Worm (Caenorhabditis elegans) whole organism, L4 larva: ENCODE results near the gene F46G11.2.

Experiments
- F10B5.3 ChIP-seq: sonication (generic microtip); optimal IDR thresholded peaks from 2 replicates; lab custom pipeline; 2016; ENCODE audit warnings: mild to moderate bottlenecking, missing genetic modification characterization, missing compliant biosample characterization
- F37D6.2 ChIP-seq: sonication (generic microtip); optimal IDR thresholded peaks from 2 replicates; lab custom pipeline; 2016; ENCODE audit warnings: mild to moderate bottlenecking, missing genetic modification characterization, missing compliant biosample characterization
- Y5F2A.4 ChIP-seq: fragments of 200-800 bp; sonication (Bioruptor generic); optimal IDR thresholded peaks from 2 replicates; lab custom pipeline; 2018; ENCODE audit warnings: mild to moderate bottlenecking, missing genetic modification characterization, missing compliant biosample characterization
- Y75B8A.6 ChIP-seq: fragments of 200-800 bp; sonication (Bioruptor generic); IDR thresholded peaks from 2 replicates; pipeline ENCODE4 v1.3.6; 2022; ENCODE audit warnings: missing genetic modification reagents, missing genetic modification characterization, missing compliant biosample characterization
- attf-4 ChIP-seq: sonication (generic microtip); optimal IDR thresholded peaks from 3 replicates; lab custom pipeline; 2017; ENCODE audit warnings: missing biosample characterization, missing genetic modification characterization
- ceh-20 ChIP-seq: fragments of 200-800 bp; sonication (Bioruptor generic); IDR thresholded peaks from 2 replicates; pipeline ENCODE4 v1.3.6; 2022; ENCODE audit warnings: missing genetic modification reagents, missing genetic modification characterization, missing compliant biosample characterization
- ces-1 ChIP-seq: fragments of 150-350 bp; sonication (generic microtip); optimal IDR thresholded peaks from 4 replicates; lab custom pipeline; 2014; ENCODE audit warnings: missing biosample characterization, missing genetic modification reagents, missing genetic modification characterization
- daf-16 ChIP-seq, 3 experiments: sonication (generic microtip); optimal IDR thresholded peaks; 2 replicates each; lab custom pipeline; 2016 to 2017; ENCODE audit warnings: missing genetic modification characterization in 3 of 3, missing genetic modification reagents in 3 of 3, mild to moderate bottlenecking in 2 of 3, missing compliant biosample characterization in 2 of 3, missing biosample characterization in 1 of 3, moderate library complexity in 1 of 3
- dmd-6 ChIP-seq: fragments of 200-800 bp; sonication (Bioruptor generic); IDR thresholded peaks from 2 replicates; pipeline ENCODE4 v1.3.6; 2022; ENCODE audit warnings: missing genetic modification reagents, missing genetic modification characterization, missing compliant biosample characterization
- dmd-8 ChIP-seq: fragments of 200-800 bp; sonication (Bioruptor generic); IDR thresholded peaks from 2 replicates; pipeline ENCODE4 v1.3.6; 2022; ENCODE audit warnings: missing genetic modification characterization, missing compliant biosample characterization
- dmd-9 ChIP-seq: fragments of 200-800 bp; sonication (Bioruptor generic); IDR thresholded peaks from 2 replicates; pipeline ENCODE4 v1.3.6; 2022; ENCODE audit warnings: missing genetic modification reagents, missing genetic modification characterization, missing compliant biosample characterization
- dve-1 ChIP-seq: sonication (generic microtip); optimal IDR thresholded peaks from 2 replicates; lab custom pipeline; 2017; ENCODE audit warnings: antibody characterized with exemption, mild to moderate bottlenecking, missing genetic modification characterization, missing compliant biosample characterization; ENCODE audit not compliant: insufficient read depth
- hlh-11 ChIP-seq: fragments of 200-800 bp; sonication (Bioruptor generic); optimal IDR thresholded peaks from 2 replicates; lab custom pipeline; 2018; ENCODE audit warnings: mild to moderate bottlenecking, missing genetic modification characterization, missing compliant biosample characterization
- hlh-30 ChIP-seq: sonication (generic microtip); optimal IDR thresholded peaks from 2 replicates; lab custom pipeline; 2017; ENCODE audit warnings: antibody characterized with exemption, mild to moderate bottlenecking, missing genetic modification characterization, missing compliant biosample characterization; ENCODE audit not compliant: insufficient read depth
- lin-1 ChIP-seq: fragments of 200-800 bp; sonication (Bioruptor generic); IDR thresholded peaks from 2 replicates; pipeline ENCODE4 v1.3.6; 2022; ENCODE audit warnings: missing genetic modification reagents, missing genetic modification characterization, missing compliant biosample characterization
- mep-1 ChIP-seq: fragments of 150-350 bp; sonication (generic microtip); optimal IDR thresholded peaks from 3 replicates; lab custom pipeline; 2014; ENCODE audit warnings: missing biosample characterization, missing genetic modification characterization
- mes-2 ChIP-seq: sonication (generic microtip); optimal IDR thresholded peaks from 2 replicates; lab custom pipeline; 2016; ENCODE audit warnings: missing genotype, mild to moderate bottlenecking, missing genetic modification characterization, missing compliant biosample characterization; ENCODE audit not compliant: poor library complexity, severe bottlenecking
- nhr-10 ChIP-seq: fragments of 150-350 bp; optimal IDR thresholded peaks from 2 replicates; lab custom pipeline; 2014; ENCODE audit warnings: missing biosample characterization, missing genetic modification characterization
- nhr-102 ChIP-seq: sonication (generic microtip); optimal IDR thresholded peaks from 2 replicates; lab custom pipeline; 2016; ENCODE audit warnings: mild to moderate bottlenecking, missing genetic modification characterization, moderate library complexity, missing compliant biosample characterization
- nhr-11 ChIP-seq: fragments of 150-350 bp; optimal IDR thresholded peaks from 2 replicates; lab custom pipeline; 2014; ENCODE audit warnings: missing biosample characterization, missing genetic modification characterization
- nhr-28 ChIP-seq: fragments of 150-350 bp; optimal IDR thresholded peaks from 2 replicates; lab custom pipeline; 2014; ENCODE audit warnings: missing biosample characterization, missing genetic modification characterization
- nhr-41 ChIP-seq: fragments of 200-800 bp; sonication (Bioruptor generic); IDR thresholded peaks from 2 replicates; pipeline ENCODE4 v1.3.6; 2022; ENCODE audit warnings: missing genetic modification reagents, missing genetic modification characterization, missing compliant biosample characterization
- nhr-42 ChIP-seq: fragments of 200-800 bp; sonication (Bioruptor generic); IDR thresholded peaks from 2 replicates; pipeline ENCODE4 v1.3.6; 2022; ENCODE audit warnings: missing genetic modification characterization, missing compliant biosample characterization
- nhr-48 ChIP-seq: sonication (generic microtip); optimal IDR thresholded peaks from 2 replicates; lab custom pipeline; 2016; ENCODE audit warnings: mild to moderate bottlenecking, missing genetic modification characterization, missing compliant biosample characterization
- nhr-6 ChIP-seq: fragments of 150-350 bp; optimal IDR thresholded peaks from 2 replicates; lab custom pipeline; 2014; ENCODE audit warnings: missing biosample characterization, missing genetic modification characterization
- nhr-77 ChIP-seq: fragments of 150-350 bp; optimal IDR thresholded peaks from 2 replicates; lab custom pipeline; 2014; ENCODE audit warnings: missing biosample characterization, missing genetic modification characterization
- pha-4 ChIP-seq, 2 experiments: fragments of 150-350 bp in 1 of 2; fragments of 200-800 bp in 1 of 2; sonication (Bioruptor generic) in 1 of 2; IDR thresholded peaks in 1 of 2; optimal IDR thresholded peaks in 1 of 2; 2 replicates each; pipeline versions ENCODE4 v1.3.6 to Lab custom; 2014 to 2022; ENCODE audit warnings: missing genetic modification characterization in 2 of 2, missing genetic modification reagents in 2 of 2, missing biosample characterization in 1 of 2, missing compliant biosample characterization in 1 of 2
- php-3 ChIP-seq: fragments of 200-800 bp; sonication (Bioruptor generic); IDR thresholded peaks from 2 replicates; pipeline ENCODE4 v1.3.6; 2022; ENCODE audit warnings: missing genetic modification reagents, missing genetic modification characterization, missing compliant biosample characterization
- pqm-1 ChIP-seq: sonication (generic microtip); optimal IDR thresholded peaks from 2 replicates; lab custom pipeline; 2017; ENCODE audit warnings: missing biosample characterization, missing genetic modification characterization
- sdz-12 ChIP-seq: fragments of 200-800 bp; sonication (Bioruptor generic); optimal IDR thresholded peaks from 2 replicates; lab custom pipeline; 2018; ENCODE audit warnings: mild to moderate bottlenecking, missing genetic modification characterization, missing compliant biosample characterization
- skn-1 ChIP-seq: fragments of 150-350 bp; optimal IDR thresholded peaks from 2 replicates; lab custom pipeline; 2014; ENCODE audit warnings: missing biosample characterization, missing genetic modification characterization
- snpc-4 ChIP-seq: fragments of 150-350 bp; optimal IDR thresholded peaks from 2 replicates; lab custom pipeline; 2014; ENCODE audit warnings: missing biosample characterization, missing genetic modification characterization
- tra-1 ChIP-seq: fragments of 200-800 bp; sonication (Bioruptor generic); IDR thresholded peaks from 2 replicates; pipeline ENCODE4 v1.3.6; 2022; ENCODE audit warnings: missing genetic modification reagents, missing genetic modification characterization, missing compliant biosample characterization
- zag-1 ChIP-seq: fragments of 150-350 bp; optimal IDR thresholded peaks from 2 replicates; lab custom pipeline; 2014; ENCODE audit warnings: missing biosample characterization, missing genetic modification characterization
- zfp-2 ChIP-seq: sonication (generic microtip); optimal IDR thresholded peaks from 2 replicates; lab custom pipeline; 2016; ENCODE audit warnings: mild to moderate bottlenecking, missing genetic modification characterization, missing compliant biosample characterization
- zip-11 ChIP-seq: fragments of 200-800 bp; sonication (Bioruptor generic); IDR thresholded peaks from 2 replicates; pipeline ENCODE4 v1.3.6; 2022; ENCODE audit warnings: missing genetic modification characterization, missing compliant biosample characterization
- ztf-7 ChIP-seq: fragments of 150-350 bp; optimal IDR thresholded peaks from 2 replicates; lab custom pipeline; 2014; ENCODE audit warnings: missing biosample characterization, missing genetic modification characterization

The F46G11.2 gene

DNA sequence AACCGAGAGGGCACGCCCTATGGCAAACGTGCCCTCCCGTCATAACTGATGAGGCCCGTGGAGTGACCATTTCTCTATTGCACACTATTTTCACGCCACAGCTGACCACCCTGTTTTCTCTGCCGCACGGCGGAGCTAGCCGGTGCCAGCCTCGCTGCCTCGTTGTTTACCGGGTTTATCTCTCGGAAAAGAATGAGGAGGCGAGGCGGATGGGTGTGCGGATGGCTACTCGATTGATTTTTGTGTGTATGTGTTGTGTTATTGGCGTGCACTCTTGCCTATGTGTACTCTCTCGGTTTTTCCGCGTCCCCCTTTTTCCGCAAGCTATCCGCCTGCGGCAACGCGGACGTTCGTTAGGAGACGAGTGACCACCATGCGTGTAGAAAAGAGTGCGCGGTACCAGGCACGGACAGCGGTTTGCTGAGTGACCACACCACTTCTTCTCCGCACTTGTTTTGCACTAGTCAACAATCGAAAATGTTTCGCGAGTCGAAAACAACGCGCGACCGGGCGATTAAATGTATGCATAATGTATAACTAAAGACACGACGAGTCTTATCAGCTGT is 24.1 kb downstream of the F46G11.2 start (continued):
- TF ChIP-seq dmd-8 (GFP tag; lab: Robert Waterston, UW) (no peak), dmd-9 (no peak), sdz-12 (GFP tag; lab: Kevin White, UChicago) (no peak), nhr-10 (tag; lab: Kevin White, UChicago) (no peak), attf-4 (peak; percentile 19), mes-2 (tag; lab: Kevin White, UChicago) (peak; percentile 14), skn-1 (tag; lab: Kevin White, UChicago) (no peak), Y75B8A.6 (GFP tag; lab: Robert Waterston, UW) (no peak), zip-11 (GFP tag; lab: Robert Waterston, UW) (no peak), zag-1 (tag; lab: Kevin White, UChicago) (no peak), F37D6.2 (tag; lab: Kevin White, UChicago) (peak; percentile 76), ces-1 (GFP tag; lab: Kevin White, UChicago) (no peak), Y5F2A.4 (GFP tag; lab: Kevin White, UChicago) (no peak), ztf-7 (no peak), nhr-42 (GFP tag; lab: Robert Waterston, UW) (no peak), pqm-1 (tag; lab: Kevin White, UChicago) (no peak), zfp-2 (no peak), hlh-11 (tag; lab: Kevin White, UChicago) (peak; percentile 100), lin-1 (GFP tag; lab: Robert Waterston, UW) (no peak)
- TF ChIP-seq, all 104 proteins: peak for 37

DNA sequence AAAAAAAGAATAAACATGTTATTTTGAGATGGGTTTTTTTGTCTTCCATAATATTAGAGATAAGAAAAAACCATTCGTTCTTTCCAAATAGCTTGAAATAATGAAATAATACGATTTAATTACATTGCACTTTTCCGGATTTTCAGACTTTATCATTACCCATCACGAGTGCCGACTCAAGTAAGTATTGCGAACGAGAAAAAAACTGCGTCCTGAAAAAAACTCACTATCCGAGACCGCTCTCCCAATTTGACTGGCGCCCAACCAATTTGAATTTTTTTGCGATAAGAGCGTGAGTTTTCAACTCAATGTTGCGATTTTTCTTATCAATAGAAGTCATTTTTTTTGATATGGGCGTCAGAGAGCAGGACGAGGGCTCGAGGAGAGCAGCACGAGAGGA is 25.1 kb downstream of the F46G11.2 start:
- no peak for TF ChIP-seq snpc-4 (tag; lab: Kevin White, UChicago)
- TF ChIP-seq dve-1 (tag; lab: Kevin White, UChicago) = peak; percentile 77
- peak; percentile 33 for TF ChIP-seq hlh-30 (tag; lab: Kevin White, UChicago)
- TF ChIP-seq nhr-102 (tag; lab: Kevin White, UChicago) = no peak
- 0 out of 2 replicates have a peak, but pooled peaks have one; percentile 30 for TF ChIP-seq pha-4 (GFP tag; IDR thresholded peaks at IDR 0.05; lab: Robert Waterston, UW)
- TF ChIP-seq pha-4 (tag; optimal IDR thresholded peaks at IDR 0.05; lab: Kevin White, UChicago) = no peak
- peak; percentile 87 for TF ChIP-seq hlh-11 (tag; lab: Kevin White, UChicago)
- TF ChIP-seq nhr-6 (tag; lab: Kevin White, UChicago) = peak; percentile 16
- TF ChIP-seq nhr-28 (tag; lab: Kevin White, UChicago) = peak; percentile 61
- TF ChIP-seq nhr-41 (GFP tag; lab: Robert Waterston, UW) = 0 out of 2 replicates have a peak, but pooled peaks have one; percentile 30
- TF ChIP-seq nhr-48 (tag; lab: Kevin White, UChicago) = peak; percentile 38
- TF ChIP-seq daf-16 (GFP tag; optimal IDR thresholded peaks at IDR 0.05; lab: Kevin White, UChicago) = no peak
- peak; percentile 83 for TF ChIP-seq daf-16 (tag; optimal IDR thresholded peaks at IDR 0.05; lab: Kevin White, UChicago)
- TF ChIP-seq ceh-20 (GFP tag; lab: Robert Waterston, UW) = no peak
- TF ChIP-seq nhr-77 (tag; lab: Kevin White, UChicago) = peak; percentile 62
- TF ChIP-seq mes-2 (tag; lab: Kevin White, UChicago) = peak; percentile 10
- TF ChIP-seq mep-1 (tag; lab: Kevin White, UChicago) = peak; percentile 23
- peak; percentile 84 for TF ChIP-seq dmd-6 (GFP tag; lab: Robert Waterston, UW)
- no peak for TF ChIP-seq F10B5.3 (tag; lab: Kevin White, UChicago)
- peak; percentile 92 for TF ChIP-seq pqm-1 (tag; lab: Kevin White, UChicago)
- peak; percentile 72 for TF ChIP-seq tra-1 (GFP tag; lab: Robert Waterston, UW)
- peak; percentile 79 for TF ChIP-seq php-3 (GFP tag; lab: Robert Waterston, UW)
- no peak for TF ChIP-seq nhr-11
